Fruit fly (Drosophila melanogaster): Measurements from ENCODE around the gene awd.

The awd gene

DNA sequence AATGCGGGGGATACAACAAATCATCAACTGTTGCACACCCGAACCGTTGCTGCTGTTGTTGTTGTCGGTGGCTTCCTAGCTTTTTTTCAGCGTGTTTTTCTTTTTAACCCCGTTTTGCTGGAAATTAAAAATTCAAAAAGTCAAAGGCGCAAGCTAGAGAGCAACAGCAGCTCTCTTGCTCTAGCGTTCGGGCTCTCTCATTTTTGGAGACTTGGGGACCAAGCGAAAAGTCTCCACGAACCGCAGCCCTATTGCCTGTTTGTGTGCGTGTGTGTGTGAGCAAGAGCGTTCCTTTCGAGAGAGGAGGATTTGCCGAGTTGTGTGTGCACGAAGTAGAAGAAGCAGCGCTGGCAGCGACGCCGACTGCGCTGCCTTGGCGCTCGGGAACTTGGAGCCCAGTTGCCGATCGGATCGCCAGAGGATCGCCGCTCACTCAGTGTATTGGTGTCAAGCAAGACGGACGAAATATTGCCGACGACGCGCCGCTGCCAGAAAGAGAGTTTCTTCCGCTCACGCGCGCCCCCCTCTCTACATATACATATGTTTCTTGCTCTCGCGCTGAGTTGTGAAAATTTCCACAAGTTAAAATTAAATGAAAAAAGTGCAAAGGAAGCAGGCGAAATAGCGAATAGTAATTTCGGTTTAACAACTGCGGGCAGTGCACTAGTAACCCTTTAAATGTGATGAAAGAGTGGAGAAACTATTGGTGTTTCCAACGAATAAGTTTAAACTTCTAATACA lies 21.1 kb downstream of the awd start:
- TF ChIP-seq Jra (GFP tag; optimal IDR thresholded peaks at IDR 0.05) (no peak), br (GFP tag; optimal IDR thresholded peaks at IDR 0.05) (peak; percentile 16), dsf (GFP tag; optimal IDR thresholded peaks at IDR 0.05; ENCODE audit: borderline replicate concordance) (no peak), Hr78 (GFP tag; optimal IDR thresholded peaks at IDR 0.05) (no peak), foxo (GFP tag; optimal IDR thresholded peaks at IDR 0.05) (peak in 1 of 2 experiments; percentile 24), CrebA (GFP tag; optimal IDR thresholded peaks at IDR 0.05; ENCODE audit: borderline replicate concordance) (peak; percentile 60), jim (GFP tag; optimal IDR thresholded peaks at IDR 0.05) (peak; percentile 16), sage (GFP tag; optimal IDR thresholded peaks at IDR 0.05) (no peak), dl (GFP tag; optimal IDR thresholded peaks at IDR 0.05; ENCODE audit: insufficient read depth in 1 of 2, partially characterized antibody in 2 of 2) (peak in 1 of 2 experiments; percentile 42), ey (GFP tag; optimal IDR thresholded peaks at IDR 0.05) (peak; percentile 12), h (GFP tag; optimal IDR thresholded peaks at IDR 0.05) (peak; percentile 26), sv (GFP tag; optimal IDR thresholded peaks at IDR 0.05) (no peak), psq (GFP tag; optimal IDR thresholded peaks at IDR 0.05) (no peak), fru (GFP tag; optimal IDR thresholded peaks at IDR 0.05) (peak; percentile 34), rgr (GFP tag; optimal IDR thresholded peaks at IDR 0.05) (peak; percentile 31), woc (GFP tag; optimal IDR thresholded peaks at IDR 0.05) (peak; percentile 13), Rel (GFP tag; optimal IDR thresholded peaks at IDR 0.05) (no peak), Rel (tag; optimal IDR thresholded peaks at IDR 0.05) (peak; percentile 36), Dif (GFP tag; optimal IDR thresholded peaks at IDR 0.05; ENCODE audit: partially characterized antibody) (peak; percentile 65), Mio (GFP tag; optimal IDR thresholded peaks at IDR 0.05) (no peak), Sp1 (GFP tag; optimal IDR thresholded peaks at IDR 0.05) (peak; percentile 23)

DNA sequence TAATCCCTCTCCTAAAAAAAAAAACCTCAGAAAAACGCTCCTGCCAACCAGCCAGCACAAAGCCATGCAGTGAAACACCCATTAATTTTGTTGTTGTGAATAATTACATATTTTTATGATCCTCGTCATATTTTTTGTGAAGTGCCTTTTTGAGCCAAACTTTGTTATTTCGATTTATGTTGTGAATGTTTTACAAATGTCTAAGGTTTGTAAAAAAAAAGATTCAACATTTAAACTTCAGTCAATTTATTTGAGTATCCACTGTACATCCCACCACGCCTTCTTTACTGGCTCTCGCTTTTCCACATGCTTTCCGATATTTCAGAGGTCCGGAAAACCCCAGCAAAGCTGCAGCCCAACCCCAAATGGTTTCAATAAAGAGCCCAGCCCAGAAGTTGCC lies 21.7 kb downstream of the awd start:
- TF ChIP-seq CG9705 (GFP tag; optimal IDR thresholded peaks at IDR 0.05) (no peak), CrebA (GFP tag; optimal IDR thresholded peaks at IDR 0.05; ENCODE audit: borderline replicate concordance) (no peak), OdsH (GFP tag; optimal IDR thresholded peaks at IDR 0.05) (no peak), GATAd (GFP tag; optimal IDR thresholded peaks at IDR 0.05) (no peak), Vsx2 (GFP tag; optimal IDR thresholded peaks at IDR 0.05; ENCODE audit: partially characterized antibody) (no peak)

DNA sequence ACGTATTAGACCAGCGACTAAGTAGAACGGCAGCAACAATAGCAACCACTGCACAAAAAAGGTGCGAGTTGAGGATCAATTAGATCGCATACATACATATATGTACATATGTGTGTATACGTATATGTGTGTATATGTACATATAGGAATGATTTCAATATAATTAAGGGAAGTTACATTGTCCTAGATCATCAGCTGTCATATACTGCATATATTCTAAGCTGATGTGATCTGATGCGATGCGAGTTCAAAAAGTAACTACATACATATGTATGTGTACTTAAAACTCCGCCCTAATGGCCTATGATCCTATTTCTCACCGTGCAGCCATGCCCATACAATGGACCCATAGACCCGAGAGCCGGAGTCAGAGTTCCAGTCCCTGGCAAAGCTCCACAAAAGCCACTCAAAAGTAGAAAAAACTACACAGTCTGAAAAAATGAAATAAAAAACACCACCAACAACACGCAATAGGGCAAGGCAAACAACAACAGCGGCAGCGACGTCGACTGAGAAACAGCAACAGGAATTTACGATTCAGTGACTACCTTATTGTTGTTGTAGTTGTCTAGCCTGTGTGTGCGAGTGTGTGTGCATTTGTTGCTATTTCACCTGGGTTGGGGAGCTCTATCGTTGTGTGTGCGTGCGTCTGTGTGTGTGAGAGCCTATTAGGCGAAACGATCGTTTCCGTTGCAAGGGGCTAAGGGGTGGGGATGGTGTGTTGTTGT lies 22.5 kb downstream of the awd start:
- TF ChIP-seq Dfd (GFP tag; optimal IDR thresholded peaks at IDR 0.05) (peak; percentile 50), brk (GFP tag; optimal IDR thresholded peaks at IDR 0.05) (no peak)

- TF ChIP-seq dl (GFP tag; optimal IDR thresholded peaks at IDR 0.05; ENCODE audit: insufficient read depth in 1 of 2, partially characterized antibody in 2 of 2) (peak in 1 of 2 experiments; percentile 20), usp (GFP tag; optimal IDR thresholded peaks at IDR 0.05) (no peak), ey (GFP tag; optimal IDR thresholded peaks at IDR 0.05) (no peak), sv (GFP tag; optimal IDR thresholded peaks at IDR 0.05) (no peak), foxo (GFP tag; optimal IDR thresholded peaks at IDR 0.05) (no peak), Dif (GFP tag; optimal IDR thresholded peaks at IDR 0.05; ENCODE audit: partially characterized antibody) (peak; percentile 14), jim (GFP tag; optimal IDR thresholded peaks at IDR 0.05) (no peak), Vsx2 (GFP tag; optimal IDR thresholded peaks at IDR 0.05; ENCODE audit: partially characterized antibody) (no peak), Hr83 (GFP tag; optimal IDR thresholded peaks at IDR 0.05; ENCODE audit: poor library complexity, severe bottlenecking) (peak; percentile 0), tai (GFP tag; optimal IDR thresholded peaks at IDR 0.05) (no peak), N (GFP tag; optimal IDR thresholded peaks at IDR 0.05) (no peak)
These were observed 23.9 kb downstream of the awd start for dm6 chr3R:31721958-31722357.

Data from whole organism, wandering third instar larva.